Fruit fly (Drosophila melanogaster): ENCODE data around the gene CG3698.

Gene CG3698

dm6 chr3L:20835882-20836281 lies 37.7 kb upstream of the CG3698 start, which contains the start of gene CG3288:
Gene CG3288 (plus strand): TSS chr3L:20836182.
- TF ChIP-seq Dfd (GFP tag; optimal IDR thresholded peaks at IDR 0.05): no peak
- no peak for TF ChIP-seq Kr (GFP tag; optimal IDR thresholded peaks at IDR 0.05)

- TF ChIP-seq sd (tag; optimal IDR thresholded peaks at IDR 0.05) (no peak), tup (GFP tag; optimal IDR thresholded peaks at IDR 0.05) (no peak), Pdp1 (GFP tag; optimal IDR thresholded peaks at IDR 0.05) (peak in 1 of 2 experiments; percentile 91), mirr (GFP tag; optimal IDR thresholded peaks at IDR 0.05) (no peak), sqz (GFP tag; optimal IDR thresholded peaks at IDR 0.05) (no peak)
These were observed 36.0 kb upstream of the CG3698 start for dm6 chr3L:20834150-20834549.

dm6 chr3L:20830361-20830760 lies 32.2 kb upstream of the CG3698 start:
- TF ChIP-seq sc (optimal IDR thresholded peaks at IDR 0.05) (no peak), sc (GFP tag; optimal IDR thresholded peaks at IDR 0.05) (no peak), CG7963 (GFP tag; IDR thresholded peaks at IDR 0.05; ENCODE audit: partially characterized antibody) (0 out of 3 replicates have a peak, but pooled peaks have one; percentile 22), CG13894 (tag; optimal IDR thresholded peaks at IDR 0.05) (peak; percentile 12), CG34224 (GFP tag; IDR thresholded peaks at IDR 0.05; ENCODE audit: partially characterized antibody) (peak; percentile 24; the same call in 1 of the 3 replicates), sug (tag; optimal IDR thresholded peaks at IDR 0.05) (peak; percentile 44), caup (GFP tag; optimal IDR thresholded peaks at IDR 0.05; ENCODE audit: severe bottlenecking) (peak; percentile 65), Pdp1 (GFP tag; optimal IDR thresholded peaks at IDR 0.05) (peak in 1 of 2 experiments; percentile 16), psq (GFP tag; optimal IDR thresholded peaks at IDR 0.05) (no peak), dpn (GFP tag; optimal IDR thresholded peaks at IDR 0.05) (no peak), mirr (GFP tag; optimal IDR thresholded peaks at IDR 0.05) (peak; percentile 38), kah (GFP tag; optimal IDR thresholded peaks at IDR 0.05) (no peak), Meics (GFP tag; optimal IDR thresholded peaks at IDR 0.05) (no peak), HLH4C (GFP tag; IDR thresholded peaks at IDR 0.05; ENCODE audit: partially characterized antibody) (no peak; the same call in 2 of the 3 replicates), fd64A (GFP tag; optimal IDR thresholded peaks at IDR 0.05) (no peak), H15 (GFP tag; IDR thresholded peaks at IDR 0.05) (no peak), Lim3 (GFP tag; IDR thresholded peaks at IDR 0.05) (no peak), CG7357 (GFP tag; IDR thresholded peaks at IDR 0.05) (no peak), Deaf1 (tag; optimal IDR thresholded peaks at IDR 0.05) (no peak), gsb (GFP tag; IDR thresholded peaks at IDR 0.05) (no peak), CG3281 (GFP tag; optimal IDR thresholded peaks at IDR 0.05) (no peak), repo (GFP tag; optimal IDR thresholded peaks at IDR 0.05) (no peak), ERR (GFP tag; optimal IDR thresholded peaks at IDR 0.05) (no peak), exex (tag; optimal IDR thresholded peaks at IDR 0.05) (peak; percentile 80), CG8290 (GFP tag; optimal IDR thresholded peaks at IDR 0.05) (no peak), CG8290 (tag; optimal IDR thresholded peaks at IDR 0.05) (peak in 1 of 2 experiments; percentile 10), TFAM (GFP tag; optimal IDR thresholded peaks at IDR 0.05) (no peak), jigr1 (GFP tag; IDR thresholded peaks at IDR 0.05) (no peak), CG4360 (GFP tag; IDR thresholded peaks at IDR 0.05) (no peak), lab (GFP tag; optimal IDR thresholded peaks at IDR 0.05) (peak; percentile 10)

- TF ChIP-seq Bgb (GFP tag; IDR thresholded peaks at IDR 0.05; ENCODE audit: partially characterized antibody) (0 out of 2 replicates have a peak, but pooled peaks have one; percentile 22), CG11695 (GFP tag; IDR thresholded peaks at IDR 0.05) (0 out of 3 replicates have a peak, but pooled peaks have one; percentile 20), CG10431 (GFP tag; optimal IDR thresholded peaks at IDR 0.05) (no peak), Ets65A (GFP tag) (peak; percentile 45), cg (GFP tag; optimal IDR thresholded peaks at IDR 0.05) (peak; percentile 30), ara (GFP tag; IDR thresholded peaks at IDR 0.05) (0 out of 2 replicates have a peak, but pooled peaks have one; percentile 6), CG6813 (GFP tag; optimal IDR thresholded peaks at IDR 0.05) (no peak), Sin3A (optimal IDR thresholded peaks at IDR 0.05) (no peak), Opbp (GFP tag; IDR thresholded peaks at IDR 0.05; ENCODE audit: partially characterized antibody) (no peak), ind (GFP tag; optimal IDR thresholded peaks at IDR 0.05) (no peak), Adf1 (GFP tag; IDR thresholded peaks at IDR 0.05) (peak; percentile 94), nerfin-2 (GFP tag; IDR thresholded peaks at IDR 0.05; ENCODE audit: partially characterized antibody) (no peak)
These were observed 29.8 kb upstream of the CG3698 start for dm6 chr3L:20827962-20828361.

Data from whole organism, embryonic.